Worm (Caenorhabditis elegans): ENCODE measurements around the gene T21D12.11.

The T21D12.11 gene

ce11 chrIV:293163-293755, 24.1 kb downstream of the T21D12.11 start:
- TF ChIP-seq tbx-2 (tag; optimal IDR thresholded peaks at IDR 0.05) = no peak
- no peak for TF ChIP-seq unc-30 (tag; optimal IDR thresholded peaks at IDR 0.05)
- peak; percentile 77 for TF ChIP-seq nhr-85 (tag)
- TF ChIP-seq nhr-237 (tag; optimal IDR thresholded peaks at IDR 0.05) = no peak
- TF ChIP-seq mef-2 (tag; optimal IDR thresholded peaks at IDR 0.05) = no peak
- peak; percentile 10 for TF ChIP-seq elt-2 (tag; optimal IDR thresholded peaks at IDR 0.05)
- no peak for TF ChIP-seq isw-1 (GFP tag; IDR thresholded peaks at IDR 0.05)
- TF ChIP-seq efl-1 (optimal IDR thresholded peaks at IDR 0.05) = no peak
- peak in 1 of 2 experiments; percentile 79 for TF ChIP-seq efl-1 (GFP tag; optimal IDR thresholded peaks at IDR 0.05 in 1 of 2)
- no peak for TF ChIP-seq rnt-1 (tag; optimal IDR thresholded peaks at IDR 0.05)

ce11 chrIV:293995-294700, 24.9 kb downstream of the T21D12.11 start:
- TF ChIP-seq jun-1 (tag; optimal IDR thresholded peaks at IDR 0.05) (no peak), aha-1 (tag; optimal IDR thresholded peaks at IDR 0.05) (no peak), fkh-4 (tag; optimal IDR thresholded peaks at IDR 0.05; ENCODE audit: borderline replicate concordance) (no peak), hlh-17 (GFP tag; optimal IDR thresholded peaks at IDR 0.05; ENCODE audit: borderline replicate concordance) (no peak), efl-1 (optimal IDR thresholded peaks at IDR 0.05) (no peak), efl-1 (GFP tag; optimal IDR thresholded peaks at IDR 0.05 in 1 of 2) (peak in 1 of 2 experiments; percentile 93), snu-23 (GFP tag; optimal IDR thresholded peaks at IDR 0.05) (no peak), lin-14 (GFP tag; optimal IDR thresholded peaks at IDR 0.05) (no peak), nhr-84 (tag; optimal IDR thresholded peaks at IDR 0.05) (no peak), ces-1 (GFP tag; optimal IDR thresholded peaks at IDR 0.05) (no peak), nhr-90 (tag; optimal IDR thresholded peaks at IDR 0.05; ENCODE audit: poor library complexity) (no peak), nhr-11 (tag; optimal IDR thresholded peaks at IDR 0.05) (no peak), fkh-8 (tag; optimal IDR thresholded peaks at IDR 0.05) (no peak), nhr-85 (tag) (peak; percentile 51), C16A3.4 (tag; optimal IDR thresholded peaks at IDR 0.05) (no peak)

- TF ChIP-seq nhr-237 (tag; optimal IDR thresholded peaks at IDR 0.05) (no peak), snpc-4 (tag; optimal IDR thresholded peaks at IDR 0.05) (no peak), zag-1 (tag; optimal IDR thresholded peaks at IDR 0.05) (no peak), hpl-2 (GFP tag; optimal IDR thresholded peaks at IDR 0.05) (no peak), nhr-85 (tag) (peak; percentile 33), sox-4 (tag; optimal IDR thresholded peaks at IDR 0.05) (no peak), fkh-4 (tag; optimal IDR thresholded peaks at IDR 0.05; ENCODE audit: borderline replicate concordance) (no peak), pax-3 (tag; optimal IDR thresholded peaks at IDR 0.05) (no peak), elt-3 (tag; optimal IDR thresholded peaks at IDR 0.05) (peak in 2 of 6 experiments; percentile 37 to 46), ztf-11 (tag; optimal IDR thresholded peaks at IDR 0.05) (no peak), tlp-1 (tag; optimal IDR thresholded peaks at IDR 0.05) (no peak), lin-13 (GFP tag; optimal IDR thresholded peaks at IDR 0.05) (no peak), nhr-19 (GFP tag; conservative IDR thresholded peaks at IDR 0.05) (no peak; the same call in 1 of the 2 replicates), nhr-90 (tag; optimal IDR thresholded peaks at IDR 0.05; ENCODE audit: poor library complexity) (peak; percentile 27), unc-86 (tag; optimal IDR thresholded peaks at IDR 0.05) (no peak), blmp-1 (tag; optimal IDR thresholded peaks at IDR 0.05) (peak; percentile 39), lin-14 (GFP tag; optimal IDR thresholded peaks at IDR 0.05) (peak; percentile 53), pqm-1 (tag; optimal IDR thresholded peaks at IDR 0.05) (no peak), hlh-4 (tag; optimal IDR thresholded peaks at IDR 0.05) (no peak), lin-35 (GFP tag; optimal IDR thresholded peaks at IDR 0.05) (no peak), alr-1 (tag; optimal IDR thresholded peaks at IDR 0.05; ENCODE audit: borderline replicate concordance) (no peak), rnt-1 (tag; optimal IDR thresholded peaks at IDR 0.05) (no peak), tbx-2 (tag; optimal IDR thresholded peaks at IDR 0.05) (peak; percentile 1), irx-1 (tag; optimal IDR thresholded peaks at IDR 0.05) (no peak), mdl-1 (tag; optimal IDR thresholded peaks at IDR 0.05) (peak in 1 of 2 experiments; percentile 61), ceh-63 (GFP tag; optimal IDR thresholded peaks at IDR 0.05) (no peak), lin-39 (tag; optimal IDR thresholded peaks at IDR 0.05) (no peak), nhr-71 (tag; optimal IDR thresholded peaks at IDR 0.05) (peak; percentile 38), unc-30 (tag; optimal IDR thresholded peaks at IDR 0.05) (no peak), nhr-11 (tag; optimal IDR thresholded peaks at IDR 0.05) (no peak), ces-1 (GFP tag; optimal IDR thresholded peaks at IDR 0.05) (no peak), Y116A8C.19 (tag; optimal IDR thresholded peaks at IDR 0.05; ENCODE audit: borderline replicate concordance) (no peak), nhr-12 (tag; optimal IDR thresholded peaks at IDR 0.05) (no peak), dpl-1 (GFP tag; optimal IDR thresholded peaks at IDR 0.05) (peak in 1 of 3 experiments; percentile 3)
Observed at ce11 chrIV:294737-295136, 25.5 kb downstream of the T21D12.11 start.
